Worm (Caenorhabditis elegans) whole organism, L4 larva: ENCODE results near the gene C24F3.2.
A peak's percentile ranks its signal among the peaks of the same experiment; 100 is the strongest.

ENCODE experiments used
- R02D3.7 ChIP-seq: fragments of 150-350 bp; sonication (generic microtip); optimal IDR thresholded peaks from 3 replicates; lab custom pipeline; 2014; ENCODE audit warnings: missing biosample characterization, missing genetic modification characterization
- cey-2 ChIP-seq: sonication (generic microtip); optimal IDR thresholded peaks from 3 replicates; lab custom pipeline; 2017; ENCODE audit warnings: missing genetic modification characterization, mild to moderate bottlenecking, missing compliant biosample characterization, antibody characterized with exemption, borderline replicate concordance; ENCODE audit not compliant: insufficient read depth
- egl-43 ChIP-seq: fragments of 200-800 bp; sonication (Bioruptor generic); IDR thresholded peaks from 2 replicates; pipeline ENCODE4 v1.3.6; 2022; ENCODE audit warnings: missing genetic modification reagents, missing genetic modification characterization, missing compliant biosample characterization
- fos-1 ChIP-seq: fragments of 150-350 bp; optimal IDR thresholded peaks from 2 replicates; lab custom pipeline; 2014; ENCODE audit warnings: missing biosample characterization, missing genetic modification characterization
- nhr-11 ChIP-seq: fragments of 150-350 bp; optimal IDR thresholded peaks from 2 replicates; lab custom pipeline; 2014; ENCODE audit warnings: missing biosample characterization, missing genetic modification characterization
- nhr-28 ChIP-seq: fragments of 150-350 bp; optimal IDR thresholded peaks from 2 replicates; lab custom pipeline; 2014; ENCODE audit warnings: missing biosample characterization, missing genetic modification characterization
- snpc-4 ChIP-seq: fragments of 150-350 bp; optimal IDR thresholded peaks from 2 replicates; lab custom pipeline; 2014; ENCODE audit warnings: missing biosample characterization, missing genetic modification characterization
- unc-62 ChIP-seq, 3 experiments: fragments of 150-350 bp in 1 of 3; sonication (generic microtip); optimal IDR thresholded peaks in 2 of 3; peaks in 1 of 3; 1 replicate in 1 of 3; 2 replicates in 2 of 3; lab custom pipeline; 2014 to 2017; ENCODE audit warnings: missing biosample characterization in 3 of 3, missing genetic modification characterization in 3 of 3, missing genetic modification reagents in 3 of 3, missing genotype in 1 of 3

DNA sequence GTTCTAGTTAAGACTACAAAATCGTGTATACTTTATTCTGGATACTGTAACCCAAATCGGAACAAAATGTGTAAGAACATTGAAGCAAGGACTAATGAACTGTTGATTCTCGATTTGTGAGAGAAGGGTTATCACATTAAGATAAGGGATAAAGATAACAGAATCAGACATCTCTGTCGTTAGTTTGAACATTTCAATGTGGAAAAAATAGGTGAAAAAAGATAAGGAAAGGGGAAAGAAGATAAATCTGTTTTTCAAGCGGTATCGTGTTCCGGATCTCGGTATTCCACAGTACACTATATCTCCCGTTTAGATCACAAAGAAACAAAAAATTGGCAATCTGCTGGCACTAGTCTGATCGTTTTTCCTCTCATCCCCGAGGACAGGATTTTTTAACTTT is 38.7 kb downstream of the C24F3.2 start:
- no peak for TF ChIP-seq unc-62 (GFP tag; optimal IDR thresholded peaks at IDR 0.05 in 1 of 2; lab: Kevin White, UChicago)
- TF ChIP-seq unc-62 (tag; optimal IDR thresholded peaks at IDR 0.05; lab: Kevin White, UChicago): no peak
- TF ChIP-seq snpc-4 (tag; lab: Kevin White, UChicago): no peak
- TF ChIP-seq nhr-11 (tag; lab: Kevin White, UChicago): no peak
- TF ChIP-seq nhr-28: peak; percentile 22
- TF ChIP-seq R02D3.7: no peak
- no peak for TF ChIP-seq fos-1 (tag; lab: Kevin White, UChicago)
- TF ChIP-seq egl-43 (GFP tag; lab: Robert Waterston, UW): no peak
- TF ChIP-seq cey-2 (tag; lab: Kevin White, UChicago): no peak
